Fruit fly (Drosophila melanogaster) S2 (cell line): ENCODE data around the gene Cypl.
A peak's percentile ranks its signal among the peaks of the same experiment; 100 is the strongest.

Experiments used
- CG8478 ChIP-seq: fragments of >200 bp; optimal IDR thresholded peaks from 2 replicates; lab custom pipeline; 2018
- CTCF ChIP-seq, 2 experiments: fragments of >200 bp; optimal IDR thresholded peaks; 2 replicates each; lab custom pipeline; 2018

The Cypl gene

dm6 chr3L:542863-543635 lies at the start of gene Cypl, which contains the start of gene Hipk:
Gene Cypl, minus strand, starts transcription at chr3L:542931.
Gene Hipk, plus strand, starts transcription at chr3L:543060.
- TF ChIP-seq CTCF (optimal IDR thresholded peaks at IDR 0.05; lab: Kevin White, UChicago) = peak in 1 of 2 experiments; percentile 5
- TF ChIP-seq CG8478 (lab: Kevin White, UChicago) = no peak

- TF ChIP-seq CTCF (optimal IDR thresholded peaks at IDR 0.05; lab: Kevin White, UChicago) (no peak), CG8478 (lab: Kevin White, UChicago) (no peak)
Measured at dm6 chr3L:592251-592650, 49.5 kb upstream of the Cypl start.

DNA sequence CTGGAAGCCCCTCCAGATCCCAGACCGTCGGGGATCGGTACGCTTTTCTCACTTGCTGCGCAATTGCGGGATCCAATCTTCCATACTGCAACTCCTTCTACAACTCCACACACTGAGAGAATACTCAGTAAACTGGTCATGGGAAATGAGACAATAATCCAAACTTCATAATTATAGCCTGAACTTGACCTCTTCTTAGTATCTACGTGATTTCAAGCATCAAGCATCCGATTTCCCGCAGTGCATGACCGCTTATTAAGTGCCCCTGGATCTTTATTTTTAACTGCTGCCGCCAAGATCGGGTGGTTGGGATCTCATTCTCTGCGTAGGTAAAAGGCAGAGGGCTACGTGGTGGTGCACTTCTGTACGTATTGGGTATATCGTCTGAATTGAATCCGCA lies 48.6 kb upstream of the Cypl start:
- TF ChIP-seq CTCF (optimal IDR thresholded peaks at IDR 0.05; lab: Kevin White, UChicago) (no peak), CG8478 (lab: Kevin White, UChicago) (no peak)

DNA sequence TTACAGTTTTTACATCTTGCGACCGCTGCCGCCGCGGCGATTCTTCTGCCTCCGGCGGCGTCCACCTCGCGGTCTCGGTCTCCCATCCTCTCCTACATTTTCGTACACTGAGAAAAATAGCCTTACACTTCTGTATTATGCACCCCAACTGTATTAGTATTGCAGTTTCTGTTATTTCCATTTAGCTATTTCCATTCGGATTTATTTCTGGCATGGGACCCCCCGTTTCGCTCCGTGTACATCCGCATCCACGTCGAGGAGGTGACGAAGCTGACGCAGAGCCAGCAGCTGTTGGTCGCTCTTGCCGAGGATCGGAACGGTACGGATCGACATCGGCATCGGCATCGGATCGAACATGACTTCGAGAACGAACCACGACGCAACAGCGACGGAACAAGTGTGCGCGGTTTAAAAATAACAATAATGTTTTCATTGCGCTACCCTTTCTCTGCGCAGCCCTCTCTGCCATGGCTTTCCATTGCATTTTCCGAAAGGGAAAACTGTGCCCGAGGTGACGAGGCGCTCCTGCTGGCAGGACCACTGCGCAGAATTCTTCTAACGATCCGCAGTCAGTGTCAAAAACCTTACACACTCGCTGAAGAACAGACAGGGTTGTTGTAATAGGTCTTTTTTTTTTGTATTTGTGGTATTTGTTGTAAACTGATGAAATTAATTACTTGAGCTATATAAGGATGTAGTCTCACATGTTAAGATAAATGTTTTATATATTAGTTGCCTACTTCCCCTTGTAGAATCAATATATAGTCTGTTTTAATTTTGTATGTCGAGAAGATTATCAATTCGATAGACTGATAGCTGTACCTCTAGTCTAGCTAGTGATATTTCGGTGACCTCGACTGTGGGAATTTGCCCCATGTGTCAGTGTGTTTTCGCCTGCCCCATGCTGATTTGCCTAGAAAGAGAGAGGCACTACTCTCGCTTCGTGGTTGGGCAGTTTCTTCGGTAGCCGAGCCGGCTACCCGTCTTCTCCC lies 46.9 kb upstream of the Cypl start:
- TF ChIP-seq CG8478 (lab: Kevin White, UChicago) = no peak
- no peak for TF ChIP-seq CTCF (optimal IDR thresholded peaks at IDR 0.05; lab: Kevin White, UChicago)

DNA sequence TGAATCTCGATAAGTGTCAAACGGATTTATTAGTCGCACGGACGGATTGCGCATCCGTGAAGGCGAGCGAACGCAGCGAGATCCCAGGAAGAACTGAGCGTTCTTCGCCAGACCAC lies 46.3 kb upstream of the Cypl start, which contains the start of gene Kah:
Kah (minus strand) TSS at position 101 of the 116 bp plus-strand sequence.
- TF ChIP-seq CTCF (optimal IDR thresholded peaks at IDR 0.05; lab: Kevin White, UChicago) (no peak), CG8478 (lab: Kevin White, UChicago) (no peak)

DNA sequence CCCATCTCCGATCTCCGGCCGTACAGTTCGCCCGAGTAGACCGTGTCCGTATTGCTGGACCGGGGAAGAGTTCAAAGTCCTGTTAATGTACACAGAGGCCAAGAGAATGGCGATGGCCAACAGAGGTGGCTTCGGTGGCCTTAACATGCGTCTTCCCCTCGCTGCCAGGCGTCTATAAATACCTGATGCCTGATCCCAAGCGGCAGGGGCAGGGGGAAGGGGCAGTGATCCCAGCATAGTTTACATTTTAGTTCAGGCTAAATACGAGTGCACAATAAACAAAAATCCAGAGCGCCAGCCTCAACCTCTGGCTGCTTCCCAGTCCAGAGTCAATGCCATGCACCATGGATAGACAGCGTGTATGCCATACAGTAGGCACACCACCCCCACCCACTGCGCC lies 45.1 kb upstream of the Cypl start:
- TF ChIP-seq CTCF (optimal IDR thresholded peaks at IDR 0.05; lab: Kevin White, UChicago) (no peak), CG8478 (lab: Kevin White, UChicago) (no peak)

dm6 chr3L:586582-587213 lies 44.0 kb upstream of the Cypl start:
- no peak for TF ChIP-seq CTCF (optimal IDR thresholded peaks at IDR 0.05; lab: Kevin White, UChicago)
- no peak for TF ChIP-seq CG8478 (lab: Kevin White, UChicago)

DNA sequence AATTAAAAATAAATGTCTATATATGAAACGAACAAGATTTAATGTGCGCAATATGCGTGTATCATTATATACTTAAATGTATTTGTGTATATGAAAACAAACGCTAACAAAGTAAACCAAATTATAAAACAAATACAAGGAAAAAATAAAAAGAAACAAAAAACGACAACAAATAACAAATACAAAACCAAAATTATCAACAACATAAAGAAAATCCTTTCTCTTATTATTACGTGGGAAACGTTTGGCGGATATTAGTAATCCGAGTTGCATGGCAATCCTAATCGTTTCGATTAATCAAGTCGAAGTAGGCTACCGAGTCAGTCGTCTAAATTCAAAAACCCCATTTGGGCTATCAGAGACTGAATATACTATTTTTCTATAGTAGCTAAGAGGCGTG lies 38.3 kb upstream of the Cypl start, which contains the start of gene Ppm1:
Ppm1 (plus strand) TSS at position 301 of the 400 bp plus-strand sequence.
- TF ChIP-seq CTCF (optimal IDR thresholded peaks at IDR 0.05; lab: Kevin White, UChicago) = no peak
- TF ChIP-seq CG8478 (lab: Kevin White, UChicago) = no peak

DNA sequence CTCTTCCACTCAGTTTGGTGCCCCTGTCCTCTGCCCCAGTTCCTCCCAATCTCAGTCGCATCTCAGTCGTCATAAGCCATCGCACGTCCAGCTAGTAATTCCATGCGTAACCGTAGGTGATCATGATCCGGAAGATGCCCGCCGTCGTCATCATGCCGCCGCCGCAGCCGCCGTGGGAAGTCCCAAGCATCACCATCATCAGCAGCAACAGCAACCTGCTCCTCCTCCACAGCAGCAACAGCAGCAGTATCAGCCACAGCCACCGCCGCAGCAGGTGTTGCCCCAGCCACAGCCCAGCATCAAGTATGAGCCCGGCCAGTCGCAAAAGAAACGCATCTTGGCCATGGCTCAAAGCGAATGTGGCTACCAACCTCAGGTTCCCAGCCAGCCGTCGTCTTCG lies 30.2 kb upstream of the Cypl start:
- TF ChIP-seq CTCF (optimal IDR thresholded peaks at IDR 0.05; lab: Kevin White, UChicago) (no peak), CG8478 (lab: Kevin White, UChicago) (no peak)

dm6 chr3L:565964-566627 lies 23.4 kb upstream of the Cypl start:
- TF ChIP-seq CG8478 (lab: Kevin White, UChicago) (no peak), CTCF (optimal IDR thresholded peaks at IDR 0.05; lab: Kevin White, UChicago) (no peak)

- TF ChIP-seq CTCF (optimal IDR thresholded peaks at IDR 0.05; lab: Kevin White, UChicago) = no peak
- no peak for TF ChIP-seq CG8478 (lab: Kevin White, UChicago)
Measured at dm6 chr3L:565561-565960, 22.8 kb upstream of the Cypl start.

DNA sequence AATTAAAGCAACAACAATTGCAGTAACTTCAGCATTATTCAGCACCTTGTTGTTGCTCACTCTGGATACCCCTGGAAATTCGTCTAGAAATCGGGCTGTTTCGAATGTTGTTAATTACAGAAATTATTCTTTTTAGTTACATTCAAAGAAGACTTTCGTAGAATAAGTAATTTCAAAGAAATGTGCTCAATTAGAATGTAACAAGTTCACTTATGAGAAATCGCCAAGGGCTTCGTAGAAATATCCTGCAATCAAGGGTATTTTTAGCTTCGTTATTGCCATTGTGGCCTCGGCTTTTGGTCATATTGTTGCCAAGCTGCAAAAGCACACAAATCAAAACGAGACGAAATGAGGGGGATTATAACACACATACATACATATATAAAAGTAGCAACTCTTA lies 21.2 kb upstream of the Cypl start:
- TF ChIP-seq CTCF (optimal IDR thresholded peaks at IDR 0.05; lab: Kevin White, UChicago) (no peak), CG8478 (lab: Kevin White, UChicago) (no peak)

DNA sequence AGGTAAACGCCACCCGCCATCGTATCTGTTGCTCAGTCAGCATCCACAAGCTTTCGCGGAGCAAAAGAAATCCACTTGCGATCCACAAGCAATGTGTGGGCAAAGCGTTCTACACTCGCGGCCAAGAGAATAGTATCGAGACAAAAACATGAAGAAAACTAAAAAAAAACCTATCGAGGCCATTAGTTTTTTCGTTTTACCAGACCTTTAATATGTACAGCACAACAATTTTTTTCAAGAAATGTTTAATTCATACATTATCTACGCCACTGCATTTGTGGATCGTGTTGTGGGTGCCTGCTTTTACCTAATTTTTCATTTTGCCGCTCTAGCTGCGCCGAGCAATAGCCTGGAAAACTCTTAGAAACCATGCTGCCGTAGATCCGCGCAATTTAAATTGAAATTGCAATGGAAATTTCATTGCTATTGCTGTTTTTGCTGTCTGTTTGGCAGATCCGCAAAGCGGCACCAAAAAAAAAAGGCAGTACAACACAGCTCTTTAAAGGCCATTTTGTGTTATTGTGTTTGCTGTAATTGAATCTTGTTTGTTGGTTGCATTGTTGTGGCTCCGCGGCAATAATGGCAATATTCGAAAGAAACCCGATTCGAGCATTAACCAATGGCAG lies 20.4 kb upstream of the Cypl start:
- TF ChIP-seq CG8478 (lab: Kevin White, UChicago) (no peak), CTCF (optimal IDR thresholded peaks at IDR 0.05; lab: Kevin White, UChicago) (no peak)
